Fruit fly (Drosophila melanogaster) whole organism: ENCODE data around the gene CG5882.

Experiments used
- pan ChIP-seq: fragments of >200 bp; optimal IDR thresholded peaks from 2 replicates; lab custom pipeline; 2017
- psq ChIP-seq: fragments of >200 bp; optimal IDR thresholded peaks from 2 replicates; lab custom pipeline; 2017

- TF ChIP-seq psq (no peak), pan (no peak)
These were observed 47.4 kb upstream of the CG5882 start for dm6 chr3R:27070906-27071498.
